Fruit fly (Drosophila melanogaster): Measurements from ENCODE around the gene CG11379.

DNA sequence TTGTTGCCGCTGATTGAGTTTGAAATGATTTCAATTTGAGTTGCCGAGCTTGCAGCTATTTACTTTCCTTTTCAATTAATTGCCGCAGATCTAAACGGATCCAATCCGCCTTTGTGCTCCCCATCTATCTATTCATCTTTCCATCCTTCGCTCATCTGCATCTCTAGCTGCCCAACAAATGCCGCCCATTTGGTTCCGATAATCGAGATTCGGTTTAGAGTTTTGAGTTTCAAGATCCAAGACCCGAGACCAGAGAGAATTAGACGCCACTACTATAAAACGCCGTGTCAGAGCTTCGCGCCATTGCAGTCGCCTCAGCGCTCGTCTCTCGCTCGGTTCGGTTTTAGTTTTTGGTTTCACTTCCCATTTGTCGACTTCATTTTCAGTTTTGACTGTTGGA is 4.5 kb downstream of the CG11379 start, which contains the start of gene CG14626:
- TF ChIP-seq CG32121 (GFP tag; IDR thresholded peaks at IDR 0.05) = no peak
- TF ChIP-seq fd96Ca (GFP tag; IDR thresholded peaks at IDR 0.05) = no peak
- no peak for TF ChIP-seq Snoo (tag; optimal IDR thresholded peaks at IDR 0.05)
- no peak for TF ChIP-seq EcR (GFP tag; optimal IDR thresholded peaks at IDR 0.05)
- no peak for TF ChIP-seq gl (tag; optimal IDR thresholded peaks at IDR 0.05)
- no peak for TF ChIP-seq CG12605 (GFP tag; IDR thresholded peaks at IDR 0.05)
- no peak for TF ChIP-seq CG15710 (tag; optimal IDR thresholded peaks at IDR 0.05)
- no peak for TF ChIP-seq CG13204 (GFP tag; optimal IDR thresholded peaks at IDR 0.05)

Measured in whole organism, pupa.